Fruit fly (Drosophila melanogaster) whole organism, embryonic: ENCODE measurements around the gene CG46317.

Source experiments
- CG5953 ChIP-seq: fragments of 200-800 bp; sonication (Bioruptor generic); IDR thresholded peaks from 2 replicates; pipeline ENCODE4 v1.3.6; 2022; ENCODE audit warnings: missing biosample characterization, missing genetic modification characterization
- Usf ChIP-seq: fragments of 200-800 bp; sonication (Bioruptor generic); optimal IDR thresholded peaks from 2 replicates; lab custom pipeline; 2017; ENCODE audit warnings: missing genotype, missing biosample characterization, missing genetic modification characterization
- exex ChIP-seq: fragments of 200-800 bp; sonication (Bioruptor generic); optimal IDR thresholded peaks from 4 replicates; lab custom pipeline; 2018; ENCODE audit warnings: missing biosample characterization, mild to moderate bottlenecking, missing genetic modification characterization, moderate library complexity

dm6 chrX:14226093-14226492 lies 34.9 kb upstream of the CG46317 start, which contains the start of gene mRpL38:
- TF ChIP-seq exex (tag; lab: Kevin White, UChicago) (no peak), Usf (GFP tag; lab: Kevin White, UChicago) (no peak), CG5953 (no peak)
